Worm (Caenorhabditis elegans): ENCODE data around the gene C10B5.3.

DNA sequence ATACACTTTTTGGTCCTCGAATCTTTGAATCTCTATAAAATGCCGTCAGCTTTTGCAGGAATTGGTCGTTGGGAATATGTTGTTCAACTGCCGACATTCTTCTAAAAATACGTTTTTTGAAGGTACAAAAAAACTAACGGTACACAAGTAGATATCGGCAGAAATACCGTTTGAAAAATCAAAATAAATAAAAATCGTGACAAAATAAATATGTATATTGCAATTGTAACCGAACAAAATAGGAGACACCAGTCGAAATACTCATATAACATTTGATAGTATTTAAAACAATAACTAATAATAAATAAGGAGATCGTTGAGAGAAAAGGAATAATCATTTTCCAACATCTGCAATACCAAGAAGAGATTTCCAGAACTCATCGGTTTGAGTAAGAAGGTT is 22.9 kb downstream of the C10B5.3 start, which contains the start of gene F25G6.8:
- no peak for TF ChIP-seq nhr-237 (tag; optimal IDR thresholded peaks at IDR 0.05)
- no peak for TF ChIP-seq sem-2 (GFP tag; optimal IDR thresholded peaks at IDR 0.05)
- no peak for TF ChIP-seq snpc-4 (tag; optimal IDR thresholded peaks at IDR 0.05)
- no peak for TF ChIP-seq ces-1 (GFP tag; optimal IDR thresholded peaks at IDR 0.05)
- no peak for TF ChIP-seq nhr-28 (tag; optimal IDR thresholded peaks at IDR 0.05)
- no peak for TF ChIP-seq mep-1 (tag; optimal IDR thresholded peaks at IDR 0.05)
- TF ChIP-seq nhr-76 (tag; optimal IDR thresholded peaks at IDR 0.05): no peak
- no peak for TF ChIP-seq elt-1 (tag; optimal IDR thresholded peaks at IDR 0.05; ENCODE audit: borderline replicate concordance, insufficient read depth)
- TF ChIP-seq elt-3 (tag; optimal IDR thresholded peaks at IDR 0.05): no peak
- TF ChIP-seq unc-62 (GFP tag; optimal IDR thresholded peaks at IDR 0.05): no peak
